Worm (Caenorhabditis elegans) whole organism, L2 larva: ENCODE data around the gene Y81B9A.1.

Experiments used
- ZK546.5 ChIP-seq: sonication (generic microtip); optimal IDR thresholded peaks from 2 replicates; lab custom pipeline; 2017; ENCODE audit warnings: missing biosample characterization, missing genetic modification characterization
- ceh-82 ChIP-seq: fragments of 150-350 bp; optimal IDR thresholded peaks from 2 replicates; lab custom pipeline; 2014; ENCODE audit warnings: missing biosample characterization, missing genetic modification characterization
- egl-27 ChIP-seq: sonication (generic microtip); optimal IDR thresholded peaks from 3 replicates; lab custom pipeline; 2017; ENCODE audit warnings: missing biosample characterization, missing genetic modification reagents, missing genetic modification characterization
- elt-3 ChIP-seq: sonication (generic microtip); optimal IDR thresholded peaks from 2 replicates; lab custom pipeline; 2017; ENCODE audit warnings: missing biosample characterization, missing genetic modification characterization
- lin-11 ChIP-seq: fragments of 150-350 bp; sonication (generic microtip); optimal IDR thresholded peaks from 2 replicates; lab custom pipeline; 2014; ENCODE audit warnings: missing biosample characterization, missing genetic modification characterization, inconsistent platforms, mixed read lengths
- lin-39 ChIP-seq: fragments of 150-350 bp; optimal IDR thresholded peaks from 2 replicates; lab custom pipeline; 2014; ENCODE audit warnings: missing biosample characterization, missing genetic modification reagents, missing genetic modification characterization
- lsy-2 ChIP-seq, 2 experiments: fragments of 150-350 bp in 1 of 2; sonication (generic microtip) in 1 of 2; optimal IDR thresholded peaks; 2 replicates each; lab custom pipeline; 2014 to 2017; ENCODE audit warnings: missing biosample characterization in 2 of 2, missing genetic modification characterization in 2 of 2
- nhr-237 ChIP-seq: fragments of 150-350 bp; optimal IDR thresholded peaks from 2 replicates; lab custom pipeline; 2014; ENCODE audit warnings: missing biosample characterization, missing genetic modification characterization
- nhr-77 ChIP-seq: fragments of 150-350 bp; optimal IDR thresholded peaks from 2 replicates; lab custom pipeline; 2014; ENCODE audit warnings: missing biosample characterization, missing genetic modification characterization
- unc-39 ChIP-seq: fragments of 150-350 bp; optimal IDR thresholded peaks from 2 replicates; lab custom pipeline; 2014; ENCODE audit warnings: missing biosample characterization, missing genetic modification characterization
- ztf-1 ChIP-seq: fragments of 200-800 bp; sonication (Bioruptor generic); conservative IDR thresholded peaks from 2 replicates; pipeline ENCODE4 v1.3.6; 2022; ENCODE audit warnings: missing genetic modification characterization, missing compliant biosample characterization
- ztf-11 ChIP-seq: sonication (generic microtip); optimal IDR thresholded peaks from 2 replicates; lab custom pipeline; 2017; ENCODE audit warnings: missing biosample characterization, missing genetic modification characterization
- ztf-4 ChIP-seq: fragments of 150-350 bp; optimal IDR thresholded peaks from 2 replicates; lab custom pipeline; 2014; ENCODE audit warnings: missing biosample characterization, missing genetic modification characterization

DNA sequence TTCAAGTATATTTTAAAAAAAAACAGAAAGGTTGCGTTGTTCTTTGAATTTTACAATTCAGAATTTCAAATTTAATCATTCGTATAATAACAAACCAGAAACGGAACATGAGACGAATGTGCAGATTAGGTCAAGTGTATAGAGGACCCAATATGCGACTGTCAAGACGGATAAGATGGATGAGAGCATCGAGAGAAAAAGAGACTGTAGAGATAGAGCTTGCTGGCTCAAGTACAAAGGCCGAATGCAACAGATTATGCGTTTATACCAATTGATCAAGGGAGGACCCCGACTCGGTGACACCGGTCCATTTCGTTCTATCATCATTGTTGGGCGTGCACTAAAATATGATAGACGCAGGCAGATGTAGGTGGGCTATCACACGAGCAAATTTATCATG, 38.1 kb downstream of the Y81B9A.1 start:
- TF ChIP-seq egl-27 (tag; lab: Kevin White, UChicago): no peak
- no peak for TF ChIP-seq nhr-237
- no peak for TF ChIP-seq ztf-11 (tag; lab: Kevin White, UChicago)
- no peak for TF ChIP-seq lin-39 (tag; lab: Kevin White, UChicago)
- TF ChIP-seq ztf-4 (tag; lab: Kevin White, UChicago): no peak
- TF ChIP-seq ztf-1 (GFP tag; lab: Robert Waterston, UW): no peak
- no peak for TF ChIP-seq elt-3 (tag; lab: Kevin White, UChicago)
- TF ChIP-seq lin-11 (tag; lab: Kevin White, UChicago): no peak
- TF ChIP-seq unc-39 (tag; lab: Kevin White, UChicago): no peak
- TF ChIP-seq ceh-82 (tag; lab: Kevin White, UChicago): no peak
- no peak for TF ChIP-seq lsy-2 (tag; optimal IDR thresholded peaks at IDR 0.05; lab: Kevin White, UChicago)
- no peak for TF ChIP-seq ZK546.5 (tag; lab: Kevin White, UChicago)
- no peak for TF ChIP-seq nhr-77
